Worm (Caenorhabditis elegans): ENCODE measurements around the gene R02F2.6.

Gene R02F2.6

ce11 chrIII:5508669-5509068 lies 29.9 kb upstream of the R02F2.6 start, which contains the start of gene D1044.7:
TSS of gene D1044.7 (minus strand) at chrIII:5508769.
- TF ChIP-seq mab-5 (tag; optimal IDR thresholded peaks at IDR 0.05) (no peak), nhr-76 (tag; optimal IDR thresholded peaks at IDR 0.05) (no peak), ztf-11 (tag; optimal IDR thresholded peaks at IDR 0.05) (no peak), ham-2 (GFP tag; optimal IDR thresholded peaks at IDR 0.05) (no peak)

ce11 chrIII:5506936-5507335 lies 28.2 kb upstream of the R02F2.6 start:
- TF ChIP-seq tbx-8 (GFP tag; optimal IDR thresholded peaks at IDR 0.05): no peak
- TF ChIP-seq nhr-2 (tag; optimal IDR thresholded peaks at IDR 0.05): no peak
- TF ChIP-seq ham-2 (GFP tag; optimal IDR thresholded peaks at IDR 0.05): no peak
- TF ChIP-seq drap-1 (GFP tag; optimal IDR thresholded peaks at IDR 0.05): no peak
- TF ChIP-seq M03D4.4 (tag; optimal IDR thresholded peaks at IDR 0.05): no peak
- TF ChIP-seq blmp-1 (tag; optimal IDR thresholded peaks at IDR 0.05): no peak
- no peak for TF ChIP-seq mep-1 (tag; optimal IDR thresholded peaks at IDR 0.05)
- no peak for TF ChIP-seq elt-3 (tag; optimal IDR thresholded peaks at IDR 0.05)
- TF ChIP-seq zip-8 (tag; optimal IDR thresholded peaks at IDR 0.05): no peak
- no peak for TF ChIP-seq cnd-1 (tag; optimal IDR thresholded peaks at IDR 0.05)
- TF ChIP-seq mls-2 (tag; optimal IDR thresholded peaks at IDR 0.05): no peak
- TF ChIP-seq nhr-237 (tag; optimal IDR thresholded peaks at IDR 0.05): no peak
- TF ChIP-seq bed-3 (GFP tag; optimal IDR thresholded peaks at IDR 0.05): no peak
- TF ChIP-seq ztf-11 (tag; optimal IDR thresholded peaks at IDR 0.05): no peak
- no peak for TF ChIP-seq lin-32 (GFP tag; optimal IDR thresholded peaks at IDR 0.05)
- TF ChIP-seq lsy-2 (tag; optimal IDR thresholded peaks at IDR 0.05): no peak
- no peak for TF ChIP-seq ces-1 (GFP tag; optimal IDR thresholded peaks at IDR 0.05)
- TF ChIP-seq pha-4 (tag; optimal IDR thresholded peaks at IDR 0.05): no peak
- no peak for TF ChIP-seq ceh-43 (GFP tag; optimal IDR thresholded peaks at IDR 0.05)
- TF ChIP-seq unc-62 (GFP tag; optimal IDR thresholded peaks at IDR 0.05): no peak

- TF ChIP-seq M03D4.4 (tag; optimal IDR thresholded peaks at IDR 0.05): peak; percentile 18
- no peak for TF ChIP-seq flh-1 (GFP tag; optimal IDR thresholded peaks at IDR 0.05)
Measured at ce11 chrIII:5506023-5506597, 27.4 kb upstream of the R02F2.6 start.

ce11 chrIII:5505474-5506022 lies 26.8 kb upstream of the R02F2.6 start:
- no peak for TF ChIP-seq sem-2 (GFP tag; optimal IDR thresholded peaks at IDR 0.05)
- TF ChIP-seq cnd-1 (tag; optimal IDR thresholded peaks at IDR 0.05): no peak
- no peak for TF ChIP-seq tbx-8 (GFP tag; optimal IDR thresholded peaks at IDR 0.05)
- no peak for TF ChIP-seq mab-5 (tag; optimal IDR thresholded peaks at IDR 0.05)
- no peak for TF ChIP-seq mls-2 (tag; optimal IDR thresholded peaks at IDR 0.05)
- TF ChIP-seq ceh-39 (tag; optimal IDR thresholded peaks at IDR 0.05): no peak
- TF ChIP-seq nhr-2 (tag; optimal IDR thresholded peaks at IDR 0.05): no peak
- TF ChIP-seq elt-3 (tag; optimal IDR thresholded peaks at IDR 0.05): no peak
- no peak for TF ChIP-seq flh-1 (GFP tag; optimal IDR thresholded peaks at IDR 0.05)
- no peak for TF ChIP-seq drap-1 (GFP tag; optimal IDR thresholded peaks at IDR 0.05)
- no peak for TF ChIP-seq unc-62 (GFP tag; optimal IDR thresholded peaks at IDR 0.05)
- no peak for TF ChIP-seq unc-120 (tag; optimal IDR thresholded peaks at IDR 0.05; ENCODE audit: poor library complexity, severe bottlenecking)
- no peak for TF ChIP-seq unc-39 (tag; optimal IDR thresholded peaks at IDR 0.05)
- TF ChIP-seq nhr-12 (tag; optimal IDR thresholded peaks at IDR 0.05): no peak
- TF ChIP-seq lsy-2 (tag; optimal IDR thresholded peaks at IDR 0.05): no peak
- no peak for TF ChIP-seq bed-3 (GFP tag; optimal IDR thresholded peaks at IDR 0.05)
- no peak for TF ChIP-seq nhr-237 (tag; optimal IDR thresholded peaks at IDR 0.05)
- TF ChIP-seq elt-1 (tag; optimal IDR thresholded peaks at IDR 0.05; ENCODE audit: borderline replicate concordance, insufficient read depth): no peak

ce11 chrIII:5504725-5505473 lies 26.2 kb upstream of the R02F2.6 start:
- TF ChIP-seq unc-120 (tag; optimal IDR thresholded peaks at IDR 0.05; ENCODE audit: poor library complexity, severe bottlenecking) (no peak), mls-2 (tag; optimal IDR thresholded peaks at IDR 0.05) (no peak), elt-1 (tag; optimal IDR thresholded peaks at IDR 0.05; ENCODE audit: borderline replicate concordance, insufficient read depth) (no peak), zip-8 (tag; optimal IDR thresholded peaks at IDR 0.05) (no peak), elt-3 (tag; optimal IDR thresholded peaks at IDR 0.05) (no peak), blmp-1 (tag; optimal IDR thresholded peaks at IDR 0.05) (no peak), unc-62 (GFP tag; optimal IDR thresholded peaks at IDR 0.05) (no peak), unc-39 (tag; optimal IDR thresholded peaks at IDR 0.05) (no peak), ceh-43 (GFP tag; optimal IDR thresholded peaks at IDR 0.05) (no peak), nhr-237 (tag; optimal IDR thresholded peaks at IDR 0.05) (no peak), cnd-1 (tag; optimal IDR thresholded peaks at IDR 0.05) (no peak), nhr-28 (tag; optimal IDR thresholded peaks at IDR 0.05) (no peak), nhr-76 (tag; optimal IDR thresholded peaks at IDR 0.05) (no peak), lin-32 (GFP tag; optimal IDR thresholded peaks at IDR 0.05) (no peak), bed-3 (GFP tag; optimal IDR thresholded peaks at IDR 0.05) (no peak), ham-2 (GFP tag; optimal IDR thresholded peaks at IDR 0.05) (no peak), ztf-11 (tag; optimal IDR thresholded peaks at IDR 0.05) (no peak)

Measured in whole organism, mixed stage, embryonic.